Worm (Caenorhabditis elegans) whole organism, early embryonic: ENCODE results near the gene F44E2.7.

Experiments used
- ama-1 ChIP-seq: fragments of 150-350 bp; optimal IDR thresholded peaks from 2 replicates; lab custom pipeline; 2014
- flt-1 ChIP-seq: fragments of 200-800 bp; sonication (Bioruptor generic); IDR thresholded peaks from 2 replicates; pipeline ENCODE4 v1.3.6; 2022; ENCODE audit warnings: missing genetic modification characterization, missing compliant biosample characterization
- hmbx-1 ChIP-seq: sonication (generic microtip); optimal IDR thresholded peaks from 2 replicates; lab custom pipeline; 2016; ENCODE audit warnings: mild to moderate bottlenecking, missing genetic modification characterization, missing compliant biosample characterization
- scrt-1 ChIP-seq: fragments of 200-800 bp; sonication (Bioruptor generic); IDR thresholded peaks from 2 replicates; pipeline ENCODE4 v1.3.6; 2022; ENCODE audit warnings: missing genetic modification characterization, missing compliant biosample characterization

- TF ChIP-seq flt-1 (no peak), scrt-1 (GFP tag; lab: Robert Waterston, UW) (no peak), hmbx-1 (tag; lab: Kevin White, UChicago) (no peak), ama-1 (lab: Kevin White, UChicago) (no peak)
These were observed 34.1 kb upstream of the F44E2.7 start for ce11 chrIII:8882333-8882732.
